Worm (Caenorhabditis elegans) whole organism, late embryonic: Measurements from ENCODE around the gene irld-32.
"Not testable (repeated sequence)": the region's sequence is repeated elsewhere in the genome, so short reads cannot be mapped to it uniquely, and the experiment has no call there.

Experiments
- C08G9.2 ChIP-seq: sonication (generic microtip); optimal IDR thresholded peaks from 2 replicates; lab custom pipeline; 2016; ENCODE audit warnings: mild to moderate bottlenecking, missing genetic modification characterization, moderate library complexity, missing compliant biosample characterization
- C38D4.7 ChIP-seq: fragments of 200-800 bp; sonication (Bioruptor generic); optimal IDR thresholded peaks from 2 replicates; lab custom pipeline; 2018; ENCODE audit warnings: mild to moderate bottlenecking, missing genetic modification characterization, moderate library complexity, missing compliant biosample characterization
- F13H6.1 ChIP-seq: sonication (generic microtip); optimal IDR thresholded peaks from 2 replicates; lab custom pipeline; 2016; ENCODE audit warnings: missing genetic modification characterization, missing compliant biosample characterization
- K02D7.2 ChIP-seq: sonication (generic microtip); optimal IDR thresholded peaks from 2 replicates; lab custom pipeline; 2017; ENCODE audit warnings: mild to moderate bottlenecking, missing genetic modification characterization, missing compliant biosample characterization
- Y22D7AL.16 ChIP-seq: sonication (generic microtip); optimal IDR thresholded peaks from 2 replicates; lab custom pipeline; 2016; ENCODE audit warnings: missing genetic modification characterization, missing compliant biosample characterization
- ahr-1 ChIP-seq: sonication (generic microtip); optimal IDR thresholded peaks from 2 replicates; lab custom pipeline; 2016; ENCODE audit warnings: missing genetic modification characterization, missing compliant biosample characterization
- ceh-14 ChIP-seq: sonication (generic microtip); optimal IDR thresholded peaks from 2 replicates; lab custom pipeline; 2016; ENCODE audit warnings: missing genotype, missing genetic modification characterization, missing compliant biosample characterization
- ceh-34 ChIP-seq: sonication (generic microtip); optimal IDR thresholded peaks from 2 replicates; lab custom pipeline; 2016; ENCODE audit warnings: mild to moderate bottlenecking, missing genetic modification characterization, missing compliant biosample characterization
- ceh-45 ChIP-seq: fragments of 200-800 bp; sonication (Bioruptor generic); IDR thresholded peaks from 2 replicates; pipeline ENCODE4 v1.3.6; 2022; ENCODE audit warnings: missing genetic modification reagents, missing genetic modification characterization, missing compliant biosample characterization
- ceh-48 ChIP-seq: sonication (generic microtip); optimal IDR thresholded peaks from 2 replicates; lab custom pipeline; 2016; ENCODE audit warnings: missing genetic modification characterization, inconsistent platforms, missing compliant biosample characterization
- che-1 ChIP-seq: sonication (generic microtip); optimal IDR thresholded peaks from 2 replicates; lab custom pipeline; 2016; ENCODE audit warnings: mild to moderate bottlenecking, missing genetic modification characterization, missing compliant biosample characterization
- elt-2 ChIP-seq: sonication (generic microtip); optimal IDR thresholded peaks from 2 replicates; lab custom pipeline; 2016; ENCODE audit warnings: missing genetic modification reagents, missing genetic modification characterization, missing compliant biosample characterization
- fax-1 ChIP-seq: sonication (generic microtip); optimal IDR thresholded peaks from 2 replicates; lab custom pipeline; 2016; ENCODE audit warnings: missing genotype, missing genetic modification characterization, missing compliant biosample characterization
- hlh-30 ChIP-seq: sonication (generic microtip); optimal IDR thresholded peaks from 2 replicates; lab custom pipeline; 2017; ENCODE audit warnings: antibody characterized with exemption, missing genetic modification characterization, missing compliant biosample characterization; ENCODE audit not compliant: insufficient read depth
- hlh-6 ChIP-seq: sonication (generic microtip); optimal IDR thresholded peaks from 2 replicates; lab custom pipeline; 2016; ENCODE audit warnings: missing genotype, missing genetic modification characterization, missing compliant biosample characterization
- madf-2 ChIP-seq: sonication (generic microtip); optimal IDR thresholded peaks from 2 replicates; lab custom pipeline; 2017; ENCODE audit warnings: missing genetic modification characterization, missing compliant biosample characterization
- nfya-1 ChIP-seq: sonication (generic microtip); optimal IDR thresholded peaks from 2 replicates; lab custom pipeline; 2017; ENCODE audit warnings: missing genetic modification characterization, mild to moderate bottlenecking, missing compliant biosample characterization, antibody characterized with exemption, moderate library complexity
- nhr-232 ChIP-seq: sonication (generic microtip); optimal IDR thresholded peaks from 2 replicates; lab custom pipeline; 2016; ENCODE audit warnings: missing genetic modification characterization, missing compliant biosample characterization
- pag-3 ChIP-seq: sonication (generic microtip); optimal IDR thresholded peaks from 2 replicates; lab custom pipeline; 2016; ENCODE audit warnings: missing compliant biosample characterization, missing genetic modification characterization, borderline replicate concordance
- pax-1 ChIP-seq: fragments of 150-350 bp; optimal IDR thresholded peaks from 2 replicates; lab custom pipeline; 2014; ENCODE audit warnings: missing biosample characterization, missing genetic modification characterization
- pha-2 ChIP-seq: sonication (generic microtip); optimal IDR thresholded peaks from 2 replicates; lab custom pipeline; 2017; ENCODE audit warnings: mild to moderate bottlenecking, missing genetic modification characterization, missing compliant biosample characterization
- pha-4 ChIP-seq: fragments of 150-350 bp; optimal IDR thresholded peaks from 2 replicates; lab custom pipeline; 2018; ENCODE audit warnings: missing biosample characterization, missing genetic modification reagents, missing genetic modification characterization
- pros-1 ChIP-seq: fragments of 150-350 bp; optimal IDR thresholded peaks from 2 replicates; lab custom pipeline; 2014; ENCODE audit warnings: missing biosample characterization, missing genetic modification reagents, missing genetic modification characterization
- ref-2 ChIP-seq: sonication (generic microtip); optimal IDR thresholded peaks from 2 replicates; lab custom pipeline; 2016; ENCODE audit warnings: missing genetic modification characterization, missing compliant biosample characterization
- rnt-1 ChIP-seq: sonication (generic microtip); optimal IDR thresholded peaks from 2 replicates; lab custom pipeline; 2016; ENCODE audit warnings: missing genetic modification characterization, missing compliant biosample characterization
- syd-9 ChIP-seq: sonication (generic microtip); optimal IDR thresholded peaks from 2 replicates; lab custom pipeline; 2016; ENCODE audit warnings: mild to moderate bottlenecking, missing genetic modification characterization, moderate library complexity, missing compliant biosample characterization
- tbx-2 ChIP-seq: sonication (generic microtip); optimal IDR thresholded peaks from 2 replicates; lab custom pipeline; 2016; ENCODE audit warnings: missing genetic modification characterization, missing compliant biosample characterization
- tbx-7 ChIP-seq: sonication (generic microtip); optimal IDR thresholded peaks from 2 replicates; lab custom pipeline; 2016; ENCODE audit warnings: missing genotype, missing genetic modification characterization, missing compliant biosample characterization
- unc-3 ChIP-seq, 2 experiments: fragments of 200-800 bp in 1 of 2; sonication (Bioruptor generic) in 1 of 2; sonication (generic microtip) in 1 of 2; conservative IDR thresholded peaks in 1 of 2; optimal IDR thresholded peaks in 1 of 2; 2 replicates each; pipeline versions ENCODE4 v1.3.6 to Lab custom; 2016 to 2022; ENCODE audit warnings: missing compliant biosample characterization in 2 of 2, missing genetic modification characterization in 2 of 2, missing genetic modification reagents in 1 of 2
- unc-42 ChIP-seq: sonication (generic microtip); optimal IDR thresholded peaks from 2 replicates; lab custom pipeline; 2016; ENCODE audit warnings: missing genotype, missing genetic modification characterization, missing compliant biosample characterization
- unc-55 ChIP-seq: sonication (generic microtip); optimal IDR thresholded peaks from 2 replicates; lab custom pipeline; 2017; ENCODE audit warnings: missing biosample characterization, missing genetic modification reagents, missing genetic modification characterization
- zip-5 ChIP-seq: sonication (generic microtip); optimal IDR thresholded peaks from 2 replicates; lab custom pipeline; 2016; ENCODE audit warnings: missing genetic modification characterization, missing compliant biosample characterization

irld-32 gene

DNA sequence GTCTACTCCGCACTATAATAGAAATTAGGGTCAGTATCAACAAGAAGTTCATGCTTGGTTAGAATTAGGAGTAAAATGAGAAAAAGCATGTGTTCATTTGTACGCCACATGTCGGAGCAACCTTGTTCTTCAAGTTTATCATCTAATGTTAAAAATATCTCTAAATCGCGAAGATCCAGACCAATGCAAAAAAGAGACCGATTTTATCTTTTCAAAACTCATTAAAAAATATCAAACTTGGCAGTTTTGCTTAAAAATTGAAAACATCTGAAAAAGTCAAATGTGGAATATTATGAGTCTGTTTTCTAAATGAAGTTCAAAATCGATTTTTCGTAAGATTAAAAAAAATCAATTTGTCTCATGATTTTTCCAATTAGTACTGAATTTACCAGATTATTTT, 10.7 kb upstream of the irld-32 start, which contains the start of gene Y19D10B.6:
TSS of gene Y19D10B.6 (minus strand) at position 101 of the 400 bp plus-strand sequence.
- not testable (repeated sequence) for TF ChIP-seq ceh-45, Y22D7AL.16, nfya-1
- TF ChIP-seq, all 69 proteins: peak for 0; not testable (repeated sequence) for 69

ce11 chrV:2322466-2322865, 9.2 kb upstream of the irld-32 start, which contains the start of gene pud-1.2:
TSS of gene pud-1.2 (minus strand) at chrV:2322566.
- not testable (repeated sequence) for TF ChIP-seq K02D7.2 (tag; lab: Kevin White, UChicago); unc-3 (GFP tag; conservative IDR thresholded peaks at IDR 0.05; lab: Robert Waterston, UW); unc-3 (tag; optimal IDR thresholded peaks at IDR 0.05; lab: Kevin White, UChicago); C38D4.7

DNA sequence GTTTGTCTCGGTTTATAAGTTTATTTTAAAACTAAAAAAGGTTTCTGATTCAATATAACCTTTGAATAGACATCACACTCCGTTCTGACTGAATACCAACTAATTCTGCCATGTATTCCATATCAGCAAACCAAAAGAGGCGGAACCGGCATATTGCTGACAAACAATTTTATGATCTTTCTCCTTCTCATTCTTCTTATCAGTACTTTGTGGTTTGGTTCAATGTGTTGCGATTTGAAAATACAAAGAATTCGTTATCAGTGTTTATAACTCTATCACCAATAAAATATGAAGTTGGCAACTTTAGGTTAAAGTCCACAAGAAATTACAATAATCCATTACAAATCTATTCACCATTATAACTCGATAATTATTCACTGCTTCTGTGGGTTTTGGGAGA, 7.5 kb upstream of the irld-32 start:
- TF ChIP-seq pha-4 (tag; lab: Kevin White, UChicago) = no peak
- TF ChIP-seq tbx-2 = no peak
- no peak for TF ChIP-seq nhr-232 (tag; lab: Kevin White, UChicago)
- peak; percentile 93 for TF ChIP-seq elt-2 (tag; lab: Kevin White, UChicago)
- TF ChIP-seq pax-1 (tag; lab: Kevin White, UChicago) = no peak
- TF ChIP-seq ceh-45 = no peak
- TF ChIP-seq syd-9 (tag; lab: Kevin White, UChicago) = no peak

DNA sequence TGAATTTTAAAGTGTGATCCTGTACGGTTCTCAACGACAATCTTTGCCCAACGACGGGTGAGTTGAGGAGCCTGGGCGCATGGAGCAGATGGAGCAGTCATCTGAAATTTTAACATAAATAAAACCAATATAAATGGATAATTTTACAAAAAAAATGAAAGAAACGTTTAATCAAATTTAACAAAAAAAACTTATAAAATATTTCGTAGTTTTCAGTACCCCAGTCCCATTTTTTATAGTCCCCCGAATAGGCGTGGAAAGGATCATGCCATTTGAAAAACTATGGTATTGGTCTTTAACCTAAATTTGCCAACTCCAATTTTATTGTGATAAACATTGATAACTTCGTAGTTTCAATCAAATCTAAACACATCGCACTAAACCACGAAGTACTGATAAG, 6.7 kb upstream of the irld-32 start, which contains the start of gene pud-3:
TSS of gene pud-3 (minus strand) at position 101 of the 400 bp plus-strand sequence.
- no peak for TF ChIP-seq pag-3
- TF ChIP-seq pros-1 (tag; lab: Kevin White, UChicago) = no peak
- no peak for TF ChIP-seq ceh-48 (tag; lab: Kevin White, UChicago)
- no peak for TF ChIP-seq tbx-2
- no peak for TF ChIP-seq madf-2 (tag; lab: Kevin White, UChicago)
- no peak for TF ChIP-seq fax-1 (tag; lab: Kevin White, UChicago)
- no peak for TF ChIP-seq pha-2
- no peak for TF ChIP-seq nfya-1
- TF ChIP-seq ceh-14 = no peak
- TF ChIP-seq zip-5 (tag; lab: Kevin White, UChicago) = no peak
- no peak for TF ChIP-seq ahr-1
- TF ChIP-seq unc-42 (tag; lab: Kevin White, UChicago) = no peak
- no peak for TF ChIP-seq hlh-6 (tag; lab: Kevin White, UChicago)
- no peak for TF ChIP-seq ref-2 (tag; lab: Kevin White, UChicago)
- TF ChIP-seq ceh-34 = no peak

DNA sequence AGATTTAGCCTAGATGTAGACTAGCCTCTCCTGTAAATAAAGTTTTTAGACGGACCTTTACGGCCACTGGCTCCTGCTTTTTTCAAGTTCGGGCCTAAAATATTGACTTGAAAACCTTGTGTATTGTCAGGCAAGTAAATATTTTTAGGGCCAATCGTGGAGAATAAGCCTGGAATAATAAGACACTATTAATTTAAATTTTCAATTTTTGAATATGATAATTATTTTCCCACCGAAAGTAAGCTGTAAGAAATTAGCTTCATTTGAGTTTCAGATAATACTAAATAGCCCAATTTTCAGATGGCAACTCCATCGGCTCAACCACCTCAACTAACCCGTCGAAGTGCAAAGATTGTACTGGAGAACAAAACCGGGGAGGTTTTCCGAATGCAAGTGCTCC, 5.3 kb upstream of the irld-32 start, which contains the start of gene pud-4:
TSS of gene pud-4 (plus strand) at position 301 of the 400 bp plus-strand sequence.
- TF ChIP-seq C08G9.2 (tag; lab: Kevin White, UChicago) = no peak
- no peak for TF ChIP-seq pax-1 (tag; lab: Kevin White, UChicago)
- TF ChIP-seq unc-55 (GFP tag; lab: Kevin White, UChicago) = no peak
- TF ChIP-seq hlh-30 = no peak
- no peak for TF ChIP-seq che-1 (tag; lab: Kevin White, UChicago)
- TF ChIP-seq rnt-1 (tag; lab: Kevin White, UChicago) = no peak
- no peak for TF ChIP-seq ahr-1
- no peak for TF ChIP-seq tbx-7 (tag; lab: Kevin White, UChicago)
- TF ChIP-seq, all 69 proteins: peak for 0

ce11 chrV:2327124-2327523, 4.6 kb upstream of the irld-32 start:
- TF ChIP-seq F13H6.1 (tag; lab: Kevin White, UChicago) (no peak), elt-2 (tag; lab: Kevin White, UChicago) (peak; percentile 93)
